Fruit fly (Drosophila melanogaster) whole organism, embryonic: Measurements from ENCODE around the gene CCAP-R.

ENCODE experiments used
- Aef1 ChIP-seq: fragments of 200-800 bp; sonication (Bioruptor generic); IDR thresholded peaks from 3 replicates; pipeline ENCODE4 v1.3.6; 2022; ENCODE audit warnings: missing biosample characterization, missing genetic modification characterization
- Atf3 ChIP-seq: fragments of 200-800 bp; sonication (Bioruptor generic); optimal IDR thresholded peaks from 3 replicates; lab custom pipeline; 2016; ENCODE audit warnings: missing biosample characterization, missing genetic modification characterization
- Bteb2 ChIP-seq: fragments of 200-800 bp; sonication (Bioruptor generic); optimal IDR thresholded peaks from 2 replicates; lab custom pipeline; 2016; ENCODE audit warnings: missing biosample characterization, missing genetic modification characterization
- CG11504 ChIP-seq: fragments of 200-800 bp; sonication (Bioruptor generic); optimal IDR thresholded peaks from 3 replicates; lab custom pipeline; 2019; ENCODE audit warnings: missing biosample characterization, mild to moderate bottlenecking, missing genetic modification characterization, moderate library complexity
- CG11560 ChIP-seq: fragments of 200-800 bp; sonication (Bioruptor generic); IDR thresholded peaks from 3 replicates; pipeline ENCODE4 v1.3.6; 2022; ENCODE audit warnings: missing biosample characterization, missing genetic modification characterization
- CG12391 ChIP-seq: fragments of 200-800 bp; sonication (Bioruptor generic); optimal IDR thresholded peaks from 3 replicates; lab custom pipeline; 2018; ENCODE audit warnings: missing biosample characterization, mild to moderate bottlenecking, missing genetic modification characterization, moderate library complexity
- CG13123 ChIP-seq: fragments of 200-800 bp; sonication (Bioruptor generic); optimal IDR thresholded peaks from 2 replicates; lab custom pipeline; 2016; ENCODE audit warnings: missing biosample characterization, missing genetic modification characterization
- CG14014 ChIP-seq: fragments of 200-800 bp; sonication (Bioruptor generic); IDR thresholded peaks from 2 replicates; pipeline ENCODE4 v1.3.6; 2022; ENCODE audit warnings: missing biosample characterization, missing genetic modification characterization
- CG14050 ChIP-seq: fragments of 200-800 bp; sonication (Bioruptor generic); IDR thresholded peaks from 3 replicates; pipeline ENCODE4 v1.3.6; 2022; ENCODE audit warnings: missing biosample characterization, missing genetic modification characterization
- CG1529 ChIP-seq: fragments of 200-800 bp; sonication (Bioruptor generic); optimal IDR thresholded peaks from 3 replicates; lab custom pipeline; 2018; ENCODE audit warnings: missing biosample characterization, missing genetic modification characterization
- CG17912 ChIP-seq: fragments of 200-800 bp; sonication (Bioruptor generic); optimal IDR thresholded peaks from 2 replicates; lab custom pipeline; 2018; ENCODE audit warnings: missing biosample characterization, mild to moderate bottlenecking, missing genetic modification characterization
- CG31365 ChIP-seq: fragments of 200-800 bp; sonication (Bioruptor generic); optimal IDR thresholded peaks from 2 replicates; lab custom pipeline; 2018; ENCODE audit warnings: missing biosample characterization, mild to moderate bottlenecking, missing genetic modification characterization
- CG3995 ChIP-seq: fragments of 200-800 bp; sonication (Bioruptor generic); optimal IDR thresholded peaks from 3 replicates; lab custom pipeline; 2016; ENCODE audit warnings: missing biosample characterization, missing genetic modification characterization
- CG4424 ChIP-seq: fragments of 200-800 bp; sonication (Bioruptor generic); optimal IDR thresholded peaks from 3 replicates; lab custom pipeline; 2016; ENCODE audit warnings: missing biosample characterization, missing genetic modification characterization
- CG6683 ChIP-seq: fragments of 200-800 bp; sonication (Bioruptor generic); optimal IDR thresholded peaks from 2 replicates; lab custom pipeline; 2017; ENCODE audit warnings: missing biosample characterization, mild to moderate bottlenecking, missing genetic modification characterization, missing genetic modification reagents
- CG6791 ChIP-seq: fragments of 200-800 bp; sonication (Bioruptor generic); IDR thresholded peaks from 3 replicates; pipeline ENCODE4 v1.3.6; 2022; ENCODE audit warnings: missing biosample characterization, missing genetic modification characterization; ENCODE audit not compliant: partially characterized antibody
- CG7372 ChIP-seq: fragments of 200-800 bp; sonication (Bioruptor generic); IDR thresholded peaks from 2 replicates; pipeline ENCODE4 v1.3.6; 2022; ENCODE audit warnings: missing biosample characterization, missing genetic modification characterization
- CG7556 ChIP-seq: fragments of 200-800 bp; sonication (Bioruptor generic); optimal IDR thresholded peaks from 2 replicates; lab custom pipeline; 2017; ENCODE audit warnings: missing biosample characterization, mild to moderate bottlenecking, missing genetic modification characterization
- CG7745 ChIP-seq: fragments of 200-800 bp; sonication (Bioruptor generic); optimal IDR thresholded peaks from 2 replicates; lab custom pipeline; 2018; ENCODE audit warnings: missing biosample characterization, mild to moderate bottlenecking, missing genetic modification characterization, moderate library complexity
- CG7839 ChIP-seq: fragments of 200-800 bp; sonication (Bioruptor generic); optimal IDR thresholded peaks from 3 replicates; lab custom pipeline; 2018; ENCODE audit warnings: missing biosample characterization, mild to moderate bottlenecking, missing genetic modification characterization, moderate library complexity
- CG7928 ChIP-seq: fragments of 200-800 bp; sonication (Bioruptor generic); optimal IDR thresholded peaks from 2 replicates; lab custom pipeline; 2017; ENCODE audit warnings: missing biosample characterization, mild to moderate bottlenecking, missing genetic modification characterization
- CG8281 ChIP-seq: fragments of 200-800 bp; sonication (Bioruptor generic); optimal IDR thresholded peaks from 2 replicates; lab custom pipeline; 2018; ENCODE audit warnings: missing biosample characterization, mild to moderate bottlenecking, missing genetic modification characterization, moderate library complexity
- CkIIα-i1 ChIP-seq: fragments of 200-800 bp; sonication (Bioruptor generic); IDR thresholded peaks from 2 replicates; pipeline ENCODE4 v1.3.6; 2022; ENCODE audit warnings: missing biosample characterization, missing genetic modification characterization
- D19B ChIP-seq: fragments of 200-800 bp; sonication (Bioruptor generic); optimal IDR thresholded peaks from 2 replicates; lab custom pipeline; 2017; ENCODE audit warnings: missing biosample characterization, mild to moderate bottlenecking, missing genetic modification characterization
- Deaf1 ChIP-seq: fragments of 200-800 bp; optimal IDR thresholded peaks from 3 replicates; lab custom pipeline; 2019; ENCODE audit warnings: missing biosample characterization, mild to moderate bottlenecking, missing genetic modification characterization, moderate library complexity
- Dll ChIP-seq: fragments of 200-800 bp; sonication (Bioruptor generic); IDR thresholded peaks from 4 replicates; pipeline ENCODE4 v1.3.6; 2022; ENCODE audit warnings: missing biosample characterization, missing genetic modification characterization; ENCODE audit not compliant: partially characterized antibody
- Fer2 ChIP-seq: fragments of 200-800 bp; sonication (Bioruptor generic); optimal IDR thresholded peaks from 2 replicates; lab custom pipeline; 2018; ENCODE audit warnings: missing biosample characterization, mild to moderate bottlenecking, missing genetic modification characterization, moderate library complexity
- Hr51 ChIP-seq, 2 experiments: fragments of 200-800 bp; sonication (Bioruptor generic); optimal IDR thresholded peaks; 2 replicates in 1 of 2; 3 replicates in 1 of 2; lab custom pipeline; 2016 to 2018; ENCODE audit warnings: missing biosample characterization in 2 of 2, missing genetic modification characterization in 2 of 2, mild to moderate bottlenecking in 1 of 2, moderate library complexity in 1 of 2
- Hr78 ChIP-seq, 2 experiments: fragments of 200-800 bp in 1 of 2; fragments of >200 bp in 1 of 2; sonication (Bioruptor generic) in 1 of 2; optimal IDR thresholded peaks; 2 replicates each; lab custom pipeline; 2017 to 2019; ENCODE audit warnings: missing biosample characterization in 2 of 2, missing genetic modification characterization in 2 of 2, mild to moderate bottlenecking in 1 of 2, moderate library complexity in 1 of 2
- Mes4 ChIP-seq: fragments of 200-800 bp; sonication (Bioruptor generic); optimal IDR thresholded peaks from 2 replicates; lab custom pipeline; 2016; ENCODE audit warnings: missing biosample characterization, missing genetic modification characterization
- NK7.1 ChIP-seq: fragments of 200-800 bp; sonication (Bioruptor generic); optimal IDR thresholded peaks from 3 replicates; lab custom pipeline; 2016; ENCODE audit warnings: missing biosample characterization, missing genetic modification characterization
- Ptx1 ChIP-seq: fragments of 200-800 bp; sonication (Bioruptor generic); IDR thresholded peaks from 2 replicates; pipeline ENCODE4 v1.3.6; 2022; ENCODE audit warnings: missing biosample characterization, missing genetic modification characterization
- ac ChIP-seq: fragments of 200-800 bp; sonication (Bioruptor generic); optimal IDR thresholded peaks from 3 replicates; lab custom pipeline; 2017; ENCODE audit warnings: missing biosample characterization, mild to moderate bottlenecking, missing genetic modification characterization
- amos ChIP-seq: fragments of 200-800 bp; sonication (Bioruptor generic); IDR thresholded peaks from 2 replicates; pipeline ENCODE4 v1.3.6; 2022; ENCODE audit warnings: missing biosample characterization, missing genetic modification characterization; ENCODE audit not compliant: partially characterized antibody
- ap ChIP-seq: fragments of 200-800 bp; sonication (Bioruptor generic); IDR thresholded peaks from 2 replicates; pipeline ENCODE4 v1.3.6; 2022; ENCODE audit warnings: missing biosample characterization, missing genetic modification characterization
- ase ChIP-seq: fragments of 200-800 bp; sonication (Bioruptor generic); IDR thresholded peaks from 3 replicates; pipeline ENCODE4 v1.3.6; 2022; ENCODE audit warnings: missing biosample characterization, missing genetic modification characterization
- dmrt99B ChIP-seq: fragments of 200-800 bp; sonication (Bioruptor generic); optimal IDR thresholded peaks from 2 replicates; lab custom pipeline; 2018; ENCODE audit warnings: missing biosample characterization, mild to moderate bottlenecking, missing genetic modification characterization, moderate library complexity
- dysf ChIP-seq: fragments of 200-800 bp; sonication (Bioruptor generic); IDR thresholded peaks from 3 replicates; pipeline ENCODE4 v1.3.6; 2022; ENCODE audit warnings: missing biosample characterization, missing genetic modification characterization
- ems ChIP-seq: fragments of 200-800 bp; sonication (Bioruptor generic); optimal IDR thresholded peaks from 3 replicates; lab custom pipeline; 2016; ENCODE audit warnings: missing biosample characterization, missing genetic modification characterization
- gfzf ChIP-seq: fragments of 200-800 bp; sonication (Bioruptor generic); optimal IDR thresholded peaks from 2 replicates; lab custom pipeline; 2016; ENCODE audit warnings: missing biosample characterization, mild to moderate bottlenecking, missing genetic modification characterization, moderate library complexity
- grau ChIP-seq: fragments of 200-800 bp; optimal IDR thresholded peaks from 3 replicates; lab custom pipeline; 2019; ENCODE audit warnings: missing biosample characterization, mild to moderate bottlenecking, missing genetic modification characterization, moderate library complexity
- gsb ChIP-seq: fragments of 200-800 bp; sonication (Bioruptor generic); IDR thresholded peaks from 2 replicates; pipeline ENCODE4 v1.3.6; 2022; ENCODE audit warnings: missing biosample characterization, missing genetic modification characterization
- oc ChIP-seq: fragments of 200-800 bp; sonication (Bioruptor generic); optimal IDR thresholded peaks from 2 replicates; lab custom pipeline; 2018; ENCODE audit warnings: missing biosample characterization, mild to moderate bottlenecking, missing genetic modification characterization, moderate library complexity
- org-1 ChIP-seq: fragments of 200-800 bp; sonication (Bioruptor generic); optimal IDR thresholded peaks from 2 replicates; lab custom pipeline; 2017; ENCODE audit warnings: missing biosample characterization, missing genetic modification characterization
- seq ChIP-seq: fragments of 200-800 bp; sonication (Bioruptor generic); IDR thresholded peaks from 2 replicates; pipeline ENCODE4 v1.3.6; 2022; ENCODE audit warnings: missing biosample characterization, missing genetic modification characterization
- slou ChIP-seq: fragments of 200-800 bp; sonication (Bioruptor generic); optimal IDR thresholded peaks from 3 replicates; lab custom pipeline; 2016; ENCODE audit warnings: missing biosample characterization, missing genetic modification characterization
- sqz ChIP-seq: fragments of 200-800 bp; sonication (Bioruptor generic); optimal IDR thresholded peaks from 3 replicates; lab custom pipeline; 2018; ENCODE audit warnings: missing biosample characterization, mild to moderate bottlenecking, missing genetic modification characterization
- sr ChIP-seq: fragments of 200-800 bp; sonication (Bioruptor generic); IDR thresholded peaks from 3 replicates; pipeline ENCODE4 v1.3.6; 2022; ENCODE audit warnings: missing biosample characterization, missing genetic modification characterization
- tna ChIP-seq: fragments of 200-800 bp; sonication (Bioruptor generic); IDR thresholded peaks from 2 replicates; pipeline ENCODE4 v1.3.6; 2022; ENCODE audit warnings: missing biosample characterization, missing genetic modification characterization; ENCODE audit not compliant: partially characterized antibody
- zen2 ChIP-seq: fragments of 200-800 bp; sonication (Bioruptor generic); IDR thresholded peaks from 3 replicates; pipeline ENCODE4 v1.3.6; 2022; ENCODE audit warnings: missing biosample characterization, missing genetic modification characterization; ENCODE audit not compliant: partially characterized antibody
- zfh2 ChIP-seq: fragments of 200-800 bp; sonication (Bioruptor generic); optimal IDR thresholded peaks from 2 replicates; lab custom pipeline; 2016; ENCODE audit warnings: missing biosample characterization, missing genetic modification characterization

Gene CCAP-R

DNA sequence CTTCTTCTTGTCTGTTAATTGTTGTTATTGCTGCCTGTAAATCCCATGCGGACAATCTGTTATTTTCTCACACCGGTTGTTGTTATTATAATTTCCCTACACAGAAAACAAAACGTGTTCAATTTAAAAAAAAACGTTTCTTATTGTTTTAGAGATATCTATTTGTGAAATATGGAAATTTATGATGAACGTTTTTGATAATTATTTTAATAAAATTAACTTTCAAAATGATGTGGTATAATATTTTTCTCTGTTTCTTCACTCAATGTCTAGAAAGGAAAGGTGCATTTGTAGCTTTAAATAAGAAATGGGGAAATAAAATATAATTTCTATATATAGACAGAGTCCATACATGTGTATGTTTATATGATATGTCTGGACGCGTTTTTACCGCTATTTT lies 71.8 kb downstream of the CCAP-R start (continued):
- TF ChIP-seq amos (GFP tag; lab: Robert Waterston, UW) = no peak
- no peak for TF ChIP-seq ase (GFP tag; lab: Robert Waterston, UW)
- TF ChIP-seq Dll (GFP tag; lab: Robert Waterston, UW) = no peak
- TF ChIP-seq zen2 (GFP tag; lab: Robert Waterston, UW) = no peak
- peak; percentile 83 for TF ChIP-seq CG11504 (tag; lab: Kevin White, UChicago)
- peak; percentile 30 for TF ChIP-seq org-1 (GFP tag; lab: Kevin White, UChicago)
- TF ChIP-seq dmrt99B (tag; lab: Kevin White, UChicago) = peak; percentile 83
- peak; percentile 81 for TF ChIP-seq CG7839 (tag; lab: Kevin White, UChicago)
- TF ChIP-seq CG1529 (GFP tag; lab: Kevin White, UChicago) = peak; percentile 63
- TF ChIP-seq seq (GFP tag; lab: Robert Waterston, UW) = no peak
- TF ChIP-seq CG7372 = no peak
- peak in 1 of 2 experiments; percentile 23 for TF ChIP-seq Hr78 (GFP tag; optimal IDR thresholded peaks at IDR 0.05; lab: Kevin White, UChicago)
- TF ChIP-seq slou (GFP tag; lab: Kevin White, UChicago) = no peak
- peak; percentile 45 for TF ChIP-seq sqz (GFP tag; lab: Kevin White, UChicago)
- no peak for TF ChIP-seq Fer2 (tag; lab: Kevin White, UChicago)
- no peak for TF ChIP-seq CG6791 (GFP tag; lab: Robert Waterston, UW)
- TF ChIP-seq dysf (GFP tag; lab: Robert Waterston, UW) = peak; percentile 43; the same call in 1 of the 3 replicates
- peak; percentile 72 for TF ChIP-seq CG4424 (GFP tag; lab: Kevin White, UChicago)
- TF ChIP-seq gsb (GFP tag; lab: Robert Waterston, UW) = no peak
- TF ChIP-seq NK7.1 (GFP tag; lab: Kevin White, UChicago) = no peak
- TF ChIP-seq CG3995 = no peak
- no peak for TF ChIP-seq D19B
- TF ChIP-seq sr (GFP tag; lab: Robert Waterston, UW) = no peak
- peak; percentile 12; the same call in 1 of the 3 replicates for TF ChIP-seq CG14050 (GFP tag; lab: Robert Waterston, UW)
- TF ChIP-seq Atf3 (GFP tag; lab: Kevin White, UChicago) = no peak
- peak; percentile 44 for TF ChIP-seq Bteb2 (GFP tag; lab: Kevin White, UChicago)
- no peak for TF ChIP-seq Mes4 (GFP tag; lab: Kevin White, UChicago)
- peak; percentile 49 for TF ChIP-seq Ptx1 (GFP tag; lab: Robert Waterston, UW)
- no peak for TF ChIP-seq CG7928 (GFP tag; lab: Kevin White, UChicago)
- TF ChIP-seq Deaf1 (tag; lab: Kevin White, UChicago) = peak; percentile 38
- TF ChIP-seq CG13123 (GFP tag; lab: Kevin White, UChicago) = peak; percentile 3
- no peak for TF ChIP-seq CG17912
- no peak for TF ChIP-seq ac (GFP tag; lab: Kevin White, UChicago)
- TF ChIP-seq CG7556 (GFP tag; lab: Kevin White, UChicago) = peak; percentile 65
- TF ChIP-seq Aef1 (GFP tag; lab: Robert Waterston, UW) = no peak
- no peak for TF ChIP-seq gfzf
- TF ChIP-seq CG31365 (tag; lab: Kevin White, UChicago) = no peak
- no peak for TF ChIP-seq CG6683 (GFP tag; lab: Kevin White, UChicago)
- TF ChIP-seq CG11560 (tag; lab: Robert Waterston, UW) = no peak
- no peak for TF ChIP-seq CkIIα-i1 (GFP tag; lab: Robert Waterston, UW)
- no peak for TF ChIP-seq tna (GFP tag; lab: Robert Waterston, UW)
- TF ChIP-seq oc (tag; lab: Kevin White, UChicago) = peak; percentile 87
- peak; percentile 1 for TF ChIP-seq CG8281 (tag; lab: Kevin White, UChicago)
- TF ChIP-seq ap (GFP tag; lab: Robert Waterston, UW) = peak; percentile 54; the same call in 1 of the 2 replicates
- TF ChIP-seq ems (GFP tag; lab: Kevin White, UChicago) = no peak
- no peak for TF ChIP-seq zfh2 (GFP tag; lab: Kevin White, UChicago)
- TF ChIP-seq grau (tag; lab: Kevin White, UChicago) = peak; percentile 71
- TF ChIP-seq Hr51 (GFP tag; optimal IDR thresholded peaks at IDR 0.05; lab: Kevin White, UChicago) = peak in 1 of 2 experiments; percentile 79
- peak; percentile 85 for TF ChIP-seq CG12391 (tag; lab: Kevin White, UChicago)
- TF ChIP-seq CG7745 = no peak
- 0 out of 2 replicates have a peak, but pooled peaks have one; percentile 32 for TF ChIP-seq CG14014 (GFP tag; lab: Robert Waterston, UW)
